Worm (Caenorhabditis elegans): ENCODE results near the gene D1044.4.

DNA sequence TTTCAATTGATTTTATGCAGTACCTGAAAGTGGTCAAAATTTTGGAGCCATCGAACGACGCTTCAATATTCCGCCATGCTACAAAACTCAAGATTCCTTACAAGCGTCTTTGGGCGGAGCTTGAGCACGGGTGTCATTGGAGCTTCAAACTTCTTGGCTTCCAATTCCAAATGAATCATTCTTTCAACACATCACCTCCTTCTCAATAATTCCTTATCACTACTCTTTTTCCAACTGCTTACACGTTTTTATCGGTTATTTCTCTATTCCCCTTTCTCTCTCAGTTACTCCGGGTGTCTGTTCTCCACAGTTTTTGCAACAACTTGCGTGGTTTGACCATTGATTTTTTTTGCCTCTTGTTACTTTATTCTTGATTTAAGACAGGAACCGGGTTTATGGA, 24.9 kb upstream of the D1044.4 start, which contains the start of gene F09F7.5:
- TF ChIP-seq lsy-2 (tag; optimal IDR thresholded peaks at IDR 0.05) (no peak), nhr-237 (tag; optimal IDR thresholded peaks at IDR 0.05) (no peak), nhr-12 (tag; optimal IDR thresholded peaks at IDR 0.05) (no peak), ztf-11 (tag; optimal IDR thresholded peaks at IDR 0.05) (no peak), nhr-28 (tag; optimal IDR thresholded peaks at IDR 0.05) (no peak)

All from whole organism, mixed stage, embryonic.